Worm (Caenorhabditis elegans): ENCODE measurements around the gene F59E12.9.
A peak's percentile ranks its signal among the peaks of the same experiment; 100 is the strongest.

Gene F59E12.9

ce11 chrII:5663180-5663791 is 16.4 kb upstream of the F59E12.9 start (continued):
- no peak for TF ChIP-seq spr-1 (tag; optimal IDR thresholded peaks at IDR 0.05)

- TF ChIP-seq ztf-11 (tag; optimal IDR thresholded peaks at IDR 0.05) (peak; percentile 29), daf-8 (GFP tag; IDR thresholded peaks at IDR 0.05) (peak; percentile 83; the same call in 1 of the 2 replicates), dmd-9 (GFP tag; IDR thresholded peaks at IDR 0.05) (peak; percentile 80), F10B5.3 (tag; optimal IDR thresholded peaks at IDR 0.05) (peak; percentile 17), aha-1 (tag) (peak; percentile 99), pha-4 (GFP tag; IDR thresholded peaks at IDR 0.05) (peak; percentile 98), pha-4 (tag; optimal IDR thresholded peaks at IDR 0.05) (no peak), gei-8 (GFP tag; optimal IDR thresholded peaks at IDR 0.05) (peak; percentile 97), dmd-8 (GFP tag; IDR thresholded peaks at IDR 0.05) (peak; percentile 98), Y75B8A.6 (GFP tag; IDR thresholded peaks at IDR 0.05) (peak; percentile 98), saeg-2 (GFP tag; IDR thresholded peaks at IDR 0.05) (peak; percentile 95), F37D6.2 (tag; optimal IDR thresholded peaks at IDR 0.05) (peak; percentile 91), nhr-11 (tag; optimal IDR thresholded peaks at IDR 0.05) (peak; percentile 81), mdt-29 (GFP tag; IDR thresholded peaks at IDR 0.05) (peak; percentile 94), aly-2 (tag; optimal IDR thresholded peaks at IDR 0.05) (no peak), nhr-42 (GFP tag; IDR thresholded peaks at IDR 0.05) (peak; percentile 94), fos-1 (tag; optimal IDR thresholded peaks at IDR 0.05) (no peak), daf-19 (GFP tag; conservative IDR thresholded peaks at IDR 0.05) (0 out of 2 replicates have a peak, but pooled peaks have one; percentile 51), nhr-48 (tag; optimal IDR thresholded peaks at IDR 0.05) (peak; percentile 73), R02D3.7 (tag; optimal IDR thresholded peaks at IDR 0.05) (no peak), mep-1 (tag; optimal IDR thresholded peaks at IDR 0.05) (peak; percentile 90), lin-29 (GFP tag; IDR thresholded peaks at IDR 0.05) (peak; percentile 89), jun-1 (tag; optimal IDR thresholded peaks at IDR 0.05) (peak; percentile 33), pqm-1 (tag; optimal IDR thresholded peaks at IDR 0.05) (peak; percentile 11), Y5F2A.4 (GFP tag; optimal IDR thresholded peaks at IDR 0.05) (peak; percentile 81), nhr-6 (tag; optimal IDR thresholded peaks at IDR 0.05) (peak; percentile 40), lin-15B (tag; optimal IDR thresholded peaks at IDR 0.05) (no peak), T26A8.4 (GFP tag; IDR thresholded peaks at IDR 0.05) (peak; percentile 97), zag-1 (tag; optimal IDR thresholded peaks at IDR 0.05) (peak; percentile 44), lim-7 (GFP tag; IDR thresholded peaks at IDR 0.05) (peak; percentile 95), nhr-77 (tag; optimal IDR thresholded peaks at IDR 0.05) (peak; percentile 79), ceh-44 (GFP tag; IDR thresholded peaks at IDR 0.05) (peak; percentile 34; the same call in 1 of the 2 replicates), egl-27 (tag; optimal IDR thresholded peaks at IDR 0.05) (peak; percentile 78), lin-1 (GFP tag; IDR thresholded peaks at IDR 0.05) (peak; percentile 98), madf-9 (GFP tag; conservative IDR thresholded peaks at IDR 0.05) (peak; percentile 90), ama-1 (optimal IDR thresholded peaks at IDR 0.05) (peak; percentile 100), D1046.2 (GFP tag; IDR thresholded peaks at IDR 0.05) (peak; percentile 94), snpc-4 (tag; optimal IDR thresholded peaks at IDR 0.05) (no peak), vab-7 (GFP tag; IDR thresholded peaks at IDR 0.05) (peak; percentile 97), hmg-1.1 (GFP tag; IDR thresholded peaks at IDR 0.05) (peak; percentile 97), zip-2 (tag; optimal IDR thresholded peaks at IDR 0.05) (no peak), nhr-76 (tag; optimal IDR thresholded peaks at IDR 0.05) (no peak), egl-43 (GFP tag; IDR thresholded peaks at IDR 0.05) (peak; percentile 99), ceh-20 (GFP tag; IDR thresholded peaks at IDR 0.05) (peak; percentile 96), lsy-2 (tag; optimal IDR thresholded peaks at IDR 0.05) (peak; percentile 86 to 89), set-16 (GFP tag; IDR thresholded peaks at IDR 0.05) (peak; percentile 99), rbr-2 (tag; optimal IDR thresholded peaks at IDR 0.05) (peak; percentile 96), mxl-3 (GFP tag; optimal IDR thresholded peaks at IDR 0.05) (peak; percentile 88), nhr-28 (tag; optimal IDR thresholded peaks at IDR 0.05) (peak; percentile 55), nhr-237 (tag; optimal IDR thresholded peaks at IDR 0.05) (peak; percentile 42)
Observed at ce11 chrII:5661735-5662177, 14.9 kb upstream of the F59E12.9 start.

Measured in whole organism, L4 larva.